Fruit fly (Drosophila melanogaster) whole organism, wandering third instar larva: ENCODE measurements around the gene Jhbp4.
A peak's percentile ranks its signal among the peaks of the same experiment; 100 is the strongest.

ENCODE experiments used
- Dfd ChIP-seq: fragments of >200 bp; optimal IDR thresholded peaks from 2 replicates; lab custom pipeline; 2017; ENCODE audit warnings: missing biosample characterization, missing genetic modification characterization
- Hr78 ChIP-seq: fragments of >200 bp; optimal IDR thresholded peaks from 2 replicates; lab custom pipeline; 2017; ENCODE audit warnings: missing biosample characterization, missing genetic modification characterization
- Jra ChIP-seq: sonication (Bioruptor generic); optimal IDR thresholded peaks from 2 replicates; lab custom pipeline; 2016; ENCODE audit warnings: missing biosample characterization, missing genetic modification characterization
- Myc ChIP-seq: fragments of >200 bp; optimal IDR thresholded peaks from 2 replicates; lab custom pipeline; 2017
- OdsH ChIP-seq: fragments of 200-800 bp; sonication (Bioruptor generic); optimal IDR thresholded peaks from 2 replicates; lab custom pipeline; 2016; ENCODE audit warnings: missing biosample characterization, mild to moderate bottlenecking, missing genetic modification characterization
- ey ChIP-seq: fragments of 200-800 bp; sonication (Bioruptor generic); optimal IDR thresholded peaks from 2 replicates; lab custom pipeline; 2016; ENCODE audit warnings: missing biosample characterization, missing genetic modification characterization
- foxo ChIP-seq, 2 experiments: fragments of 200-800 bp; sonication (Bioruptor generic); optimal IDR thresholded peaks; 2 replicates in 1 of 2; 3 replicates in 1 of 2; lab custom pipeline; 2016 to 2017; ENCODE audit warnings: missing biosample characterization in 2 of 2, missing genetic modification characterization in 2 of 2
- h ChIP-seq: fragments of 200-800 bp; sonication (Bioruptor generic); optimal IDR thresholded peaks from 3 replicates; lab custom pipeline; 2016; ENCODE audit warnings: missing biosample characterization, mild to moderate bottlenecking, missing genetic modification characterization
- lola ChIP-seq: fragments of >200 bp; optimal IDR thresholded peaks from 2 replicates; lab custom pipeline; 2017; ENCODE audit warnings: missing biosample characterization, missing genetic modification characterization
- psq ChIP-seq: fragments of 200-800 bp; sonication (Bioruptor generic); optimal IDR thresholded peaks from 3 replicates; lab custom pipeline; 2017; ENCODE audit warnings: missing biosample characterization, mild to moderate bottlenecking, missing genetic modification characterization, moderate library complexity

- TF ChIP-seq Myc, result no peak
- no peak for TF ChIP-seq Hr78 (GFP tag; lab: Kevin White, UChicago)
- TF ChIP-seq Jra, result peak; percentile 42
- no peak for TF ChIP-seq OdsH (GFP tag; lab: Kevin White, UChicago)
- peak; percentile 55 for TF ChIP-seq ey
- no peak for TF ChIP-seq Dfd (GFP tag; lab: Kevin White, UChicago)
- TF ChIP-seq h (GFP tag; lab: Kevin White, UChicago), result peak; percentile 50
- TF ChIP-seq foxo (GFP tag; optimal IDR thresholded peaks at IDR 0.05; lab: Kevin White, UChicago), result peak in 1 of 2 experiments; percentile 69
- peak; percentile 48 for TF ChIP-seq psq
- no peak for TF ChIP-seq lola (GFP tag; lab: Kevin White, UChicago)
Observed at dm6 chr3R:16049369-16049768, 6.1 kb downstream of the Jhbp4 start, which contains the start of the genes IKKbeta and CG5013.
